Worm (Caenorhabditis elegans) whole organism, L4 larva: ENCODE results near the gene W01G7.4.

Source experiments
- F26F4.8 ChIP-seq: fragments of 200-800 bp; sonication (Bioruptor generic); conservative IDR thresholded peaks from 2 replicates; pipeline ENCODE4 v1.3.6; 2022; ENCODE audit warnings: missing genetic modification characterization, missing compliant biosample characterization
- F44E2.7 ChIP-seq: fragments of 200-800 bp; sonication (Bioruptor generic); IDR thresholded peaks from 2 replicates; pipeline ENCODE4 v2.1.2; 2022; ENCODE audit warnings: missing genetic modification characterization, missing compliant biosample characterization
- Y48G9A.11 ChIP-seq: fragments of 200-800 bp; sonication (Bioruptor generic); IDR thresholded peaks from 2 replicates; pipeline ENCODE4 v1.3.6; 2022; ENCODE audit warnings: missing genetic modification reagents, missing genetic modification characterization, missing compliant biosample characterization
- Y5F2A.4 ChIP-seq: fragments of 200-800 bp; sonication (Bioruptor generic); optimal IDR thresholded peaks from 2 replicates; lab custom pipeline; 2018; ENCODE audit warnings: mild to moderate bottlenecking, missing genetic modification characterization, missing compliant biosample characterization
- Y75B8A.6 ChIP-seq: fragments of 200-800 bp; sonication (Bioruptor generic); IDR thresholded peaks from 2 replicates; pipeline ENCODE4 v1.3.6; 2022; ENCODE audit warnings: missing genetic modification reagents, missing genetic modification characterization, missing compliant biosample characterization
- aly-2 ChIP-seq: sonication (generic microtip); optimal IDR thresholded peaks from 2 replicates; lab custom pipeline; 2018; ENCODE audit warnings: missing biosample characterization, missing genetic modification characterization
- attf-4 ChIP-seq: sonication (generic microtip); optimal IDR thresholded peaks from 3 replicates; lab custom pipeline; 2017; ENCODE audit warnings: missing biosample characterization, missing genetic modification characterization
- ceh-32 ChIP-seq: sonication (generic microtip); optimal IDR thresholded peaks from 2 replicates; lab custom pipeline; 2016; ENCODE audit warnings: mild to moderate bottlenecking, missing genetic modification characterization, missing compliant biosample characterization; ENCODE audit not compliant: poor library complexity
- ceh-44 ChIP-seq: fragments of 200-800 bp; sonication (Bioruptor generic); IDR thresholded peaks from 2 replicates; pipeline ENCODE4 v1.3.6; 2022; ENCODE audit warnings: missing genetic modification reagents, missing genetic modification characterization, missing compliant biosample characterization
- ceh-62 ChIP-seq: sonication (generic microtip); optimal IDR thresholded peaks from 2 replicates; lab custom pipeline; 2017; ENCODE audit warnings: missing biosample characterization, missing genetic modification characterization
- ces-1 ChIP-seq: fragments of 150-350 bp; sonication (generic microtip); optimal IDR thresholded peaks from 4 replicates; lab custom pipeline; 2014; ENCODE audit warnings: missing biosample characterization, missing genetic modification reagents, missing genetic modification characterization
- ctbp-1 ChIP-seq: fragments of 200-800 bp; sonication (Bioruptor generic); IDR thresholded peaks from 2 replicates; pipeline ENCODE4 v1.3.6; 2022; ENCODE audit warnings: missing genetic modification reagents, missing genetic modification characterization, missing compliant biosample characterization
- daf-16 ChIP-seq, 3 experiments: sonication (generic microtip); optimal IDR thresholded peaks; 2 replicates each; lab custom pipeline; 2016 to 2017; ENCODE audit warnings: missing genetic modification characterization in 3 of 3, missing genetic modification reagents in 3 of 3, mild to moderate bottlenecking in 2 of 3, missing compliant biosample characterization in 2 of 3, missing biosample characterization in 1 of 3, moderate library complexity in 1 of 3
- daf-19 ChIP-seq: fragments of 200-800 bp; sonication (Bioruptor generic); conservative IDR thresholded peaks from 2 replicates; pipeline ENCODE4 v1.3.6; 2022; ENCODE audit warnings: missing genetic modification characterization, missing compliant biosample characterization
- dmd-6 ChIP-seq: fragments of 200-800 bp; sonication (Bioruptor generic); IDR thresholded peaks from 2 replicates; pipeline ENCODE4 v1.3.6; 2022; ENCODE audit warnings: missing genetic modification reagents, missing genetic modification characterization, missing compliant biosample characterization
- dmd-8 ChIP-seq: fragments of 200-800 bp; sonication (Bioruptor generic); IDR thresholded peaks from 2 replicates; pipeline ENCODE4 v1.3.6; 2022; ENCODE audit warnings: missing genetic modification characterization, missing compliant biosample characterization
- dpl-1 ChIP-seq: fragments of 150-350 bp; optimal IDR thresholded peaks from 2 replicates; lab custom pipeline; 2014; ENCODE audit warnings: missing biosample characterization, missing genetic modification reagents, missing genetic modification characterization
- egl-43 ChIP-seq: fragments of 200-800 bp; sonication (Bioruptor generic); IDR thresholded peaks from 2 replicates; pipeline ENCODE4 v1.3.6; 2022; ENCODE audit warnings: missing genetic modification reagents, missing genetic modification characterization, missing compliant biosample characterization
- fkh-10 ChIP-seq: fragments of 150-350 bp; optimal IDR thresholded peaks from 2 replicates; lab custom pipeline; 2014; ENCODE audit warnings: missing biosample characterization, missing genetic modification reagents, missing genetic modification characterization
- fos-1 ChIP-seq: fragments of 150-350 bp; optimal IDR thresholded peaks from 2 replicates; lab custom pipeline; 2014; ENCODE audit warnings: missing biosample characterization, missing genetic modification characterization
- gei-8 ChIP-seq: fragments of 200-800 bp; sonication (Bioruptor generic); optimal IDR thresholded peaks from 2 replicates; lab custom pipeline; 2018; ENCODE audit warnings: mild to moderate bottlenecking, missing genetic modification characterization, missing compliant biosample characterization
- hlh-11 ChIP-seq: fragments of 200-800 bp; sonication (Bioruptor generic); optimal IDR thresholded peaks from 2 replicates; lab custom pipeline; 2018; ENCODE audit warnings: mild to moderate bottlenecking, missing genetic modification characterization, missing compliant biosample characterization
- hmg-1.1 ChIP-seq: fragments of 200-800 bp; sonication (Bioruptor generic); IDR thresholded peaks from 2 replicates; pipeline ENCODE4 v1.3.6; 2022; ENCODE audit warnings: missing genetic modification reagents, missing genetic modification characterization, missing compliant biosample characterization
- lim-7 ChIP-seq: fragments of 200-800 bp; sonication (Bioruptor generic); IDR thresholded peaks from 2 replicates; pipeline ENCODE4 v1.3.6; 2022; ENCODE audit warnings: missing genetic modification characterization, missing compliant biosample characterization
- lin-1 ChIP-seq: fragments of 200-800 bp; sonication (Bioruptor generic); IDR thresholded peaks from 2 replicates; pipeline ENCODE4 v1.3.6; 2022; ENCODE audit warnings: missing genetic modification reagents, missing genetic modification characterization, missing compliant biosample characterization
- lir-3 ChIP-seq: sonication (generic microtip); optimal IDR thresholded peaks from 2 replicates; lab custom pipeline; 2016; ENCODE audit warnings: mild to moderate bottlenecking, missing genetic modification characterization, missing compliant biosample characterization
- lsy-2 ChIP-seq, 2 experiments: fragments of 150-350 bp in 1 of 2; sonication (generic microtip) in 1 of 2; optimal IDR thresholded peaks; 2 replicates each; lab custom pipeline; 2014 to 2017; ENCODE audit warnings: missing biosample characterization in 2 of 2, missing genetic modification characterization in 2 of 2
- madf-5 ChIP-seq, 2 experiments: fragments of 200-800 bp; sonication (Bioruptor generic); IDR thresholded peaks; 2 replicates each; pipeline ENCODE4 v1.3.6; 2022; ENCODE audit warnings: missing compliant biosample characterization in 2 of 2, missing genetic modification characterization in 2 of 2
- madf-9 ChIP-seq: fragments of 200-800 bp; sonication (Bioruptor generic); conservative IDR thresholded peaks from 2 replicates; pipeline ENCODE4 v1.3.6; 2022; ENCODE audit warnings: missing genetic modification reagents, missing genetic modification characterization, missing compliant biosample characterization
- mdt-29 ChIP-seq: fragments of 200-800 bp; sonication (Bioruptor generic); IDR thresholded peaks from 2 replicates; pipeline ENCODE4 v1.3.6; 2022; ENCODE audit warnings: missing genetic modification reagents, missing genetic modification characterization, missing compliant biosample characterization
- mes-2 ChIP-seq: sonication (generic microtip); optimal IDR thresholded peaks from 2 replicates; lab custom pipeline; 2016; ENCODE audit warnings: missing genotype, mild to moderate bottlenecking, missing genetic modification characterization, missing compliant biosample characterization; ENCODE audit not compliant: poor library complexity, severe bottlenecking
- nhr-10 ChIP-seq: fragments of 150-350 bp; optimal IDR thresholded peaks from 2 replicates; lab custom pipeline; 2014; ENCODE audit warnings: missing biosample characterization, missing genetic modification characterization
- nhr-102 ChIP-seq: sonication (generic microtip); optimal IDR thresholded peaks from 2 replicates; lab custom pipeline; 2016; ENCODE audit warnings: mild to moderate bottlenecking, missing genetic modification characterization, moderate library complexity, missing compliant biosample characterization
- nhr-11 ChIP-seq: fragments of 150-350 bp; optimal IDR thresholded peaks from 2 replicates; lab custom pipeline; 2014; ENCODE audit warnings: missing biosample characterization, missing genetic modification characterization
- nhr-111 ChIP-seq: fragments of 200-800 bp; sonication (Bioruptor generic); optimal IDR thresholded peaks from 2 replicates; lab custom pipeline; 2018; ENCODE audit warnings: mild to moderate bottlenecking, missing genetic modification characterization, missing compliant biosample characterization
- nhr-25 ChIP-seq: sonication (generic microtip); optimal IDR thresholded peaks from 2 replicates; lab custom pipeline; 2017; ENCODE audit warnings: missing genetic modification characterization, mild to moderate bottlenecking, missing compliant biosample characterization, antibody characterized with exemption, moderate library complexity, borderline replicate concordance; ENCODE audit not compliant: insufficient read depth
- nhr-42 ChIP-seq: fragments of 200-800 bp; sonication (Bioruptor generic); IDR thresholded peaks from 2 replicates; pipeline ENCODE4 v1.3.6; 2022; ENCODE audit warnings: missing genetic modification characterization, missing compliant biosample characterization
- nhr-48 ChIP-seq: sonication (generic microtip); optimal IDR thresholded peaks from 2 replicates; lab custom pipeline; 2016; ENCODE audit warnings: mild to moderate bottlenecking, missing genetic modification characterization, missing compliant biosample characterization
- nhr-6 ChIP-seq: fragments of 150-350 bp; optimal IDR thresholded peaks from 2 replicates; lab custom pipeline; 2014; ENCODE audit warnings: missing biosample characterization, missing genetic modification characterization
- php-3 ChIP-seq: fragments of 200-800 bp; sonication (Bioruptor generic); IDR thresholded peaks from 2 replicates; pipeline ENCODE4 v1.3.6; 2022; ENCODE audit warnings: missing genetic modification reagents, missing genetic modification characterization, missing compliant biosample characterization
- pqm-1 ChIP-seq: sonication (generic microtip); optimal IDR thresholded peaks from 2 replicates; lab custom pipeline; 2017; ENCODE audit warnings: missing biosample characterization, missing genetic modification characterization
- snpc-4 ChIP-seq: fragments of 150-350 bp; optimal IDR thresholded peaks from 2 replicates; lab custom pipeline; 2014; ENCODE audit warnings: missing biosample characterization, missing genetic modification characterization
- spr-1 ChIP-seq: sonication (generic microtip); optimal IDR thresholded peaks from 2 replicates; lab custom pipeline; 2016; ENCODE audit warnings: mild to moderate bottlenecking, missing genetic modification characterization, missing compliant biosample characterization
- tra-1 ChIP-seq: fragments of 200-800 bp; sonication (Bioruptor generic); IDR thresholded peaks from 2 replicates; pipeline ENCODE4 v1.3.6; 2022; ENCODE audit warnings: missing genetic modification reagents, missing genetic modification characterization, missing compliant biosample characterization
- unc-39 ChIP-seq: sonication (generic microtip); optimal IDR thresholded peaks from 2 replicates; lab custom pipeline; 2017; ENCODE audit warnings: missing biosample characterization, missing genetic modification characterization
- vab-7 ChIP-seq: fragments of 200-800 bp; sonication (Bioruptor generic); IDR thresholded peaks from 2 replicates; pipeline ENCODE4 v1.3.6; 2022; ENCODE audit warnings: missing genetic modification reagents, missing genetic modification characterization, missing compliant biosample characterization
- zfp-2 ChIP-seq: sonication (generic microtip); optimal IDR thresholded peaks from 2 replicates; lab custom pipeline; 2016; ENCODE audit warnings: mild to moderate bottlenecking, missing genetic modification characterization, missing compliant biosample characterization
- zfp-3 ChIP-seq: fragments of 200-800 bp; sonication (Bioruptor generic); conservative IDR thresholded peaks from 2 replicates; pipeline ENCODE4 v1.3.6; 2022; ENCODE audit warnings: missing genetic modification reagents, missing genetic modification characterization, missing compliant biosample characterization
- zip-11 ChIP-seq: fragments of 200-800 bp; sonication (Bioruptor generic); IDR thresholded peaks from 2 replicates; pipeline ENCODE4 v1.3.6; 2022; ENCODE audit warnings: missing genetic modification characterization, missing compliant biosample characterization
- ztf-7 ChIP-seq: fragments of 150-350 bp; optimal IDR thresholded peaks from 2 replicates; lab custom pipeline; 2014; ENCODE audit warnings: missing biosample characterization, missing genetic modification characterization

Gene W01G7.4

DNA sequence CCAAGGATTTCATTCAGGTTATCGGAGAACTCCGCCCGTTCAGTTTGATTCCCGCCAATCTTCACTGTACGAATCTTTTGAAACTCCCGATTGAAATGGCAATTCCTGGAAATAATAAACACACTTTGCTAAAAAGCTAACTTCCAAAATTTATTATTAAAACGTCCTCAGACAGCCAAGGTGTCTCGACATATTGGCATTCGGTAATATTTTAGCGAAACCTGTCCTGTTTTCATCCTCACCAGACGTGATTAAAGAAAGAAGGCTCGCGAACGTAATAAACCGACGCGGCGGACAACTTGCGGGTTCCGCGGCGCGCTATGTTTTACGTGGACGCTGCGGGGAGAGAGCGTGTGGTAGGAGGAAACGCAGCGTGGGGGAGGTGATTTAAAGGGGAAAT lies 42.3 kb upstream of the W01G7.4 start (continued):
- TF ChIP-seq madf-9 (0 out of 2 replicates have a peak, but pooled peaks have one; percentile 28), php-3 (GFP tag; lab: Robert Waterston, UW) (peak; percentile 69; the same call in 1 of the 2 replicates), fkh-10 (GFP tag; lab: Kevin White, UChicago) (no peak), hmg-1.1 (peak; percentile 81), nhr-11 (tag; lab: Kevin White, UChicago) (peak; percentile 15), lin-1 (GFP tag; lab: Robert Waterston, UW) (peak; percentile 53; the same call in 1 of the 2 replicates), nhr-25 (tag; lab: Kevin White, UChicago) (peak; percentile 65), ztf-7 (tag; lab: Kevin White, UChicago) (peak; percentile 75), zfp-3 (peak; percentile 64; the same call in 1 of the 2 replicates), zip-11 (GFP tag; lab: Robert Waterston, UW) (no peak), pqm-1 (tag; lab: Kevin White, UChicago) (peak; percentile 40), ctbp-1 (GFP tag; lab: Robert Waterston, UW) (peak; percentile 71), attf-4 (tag; lab: Kevin White, UChicago) (no peak), mes-2 (tag; lab: Kevin White, UChicago) (peak; percentile 73), egl-43 (GFP tag; lab: Robert Waterston, UW) (peak; percentile 81; the same call in 1 of the 2 replicates), dmd-6 (GFP tag; lab: Robert Waterston, UW) (peak; percentile 78), gei-8 (GFP tag; lab: Kevin White, UChicago) (peak; percentile 45), mdt-29 (GFP tag; lab: Robert Waterston, UW) (peak; percentile 79; the same call in 1 of the 2 replicates), ceh-32 (tag; lab: Kevin White, UChicago) (no peak), spr-1 (tag; lab: Kevin White, UChicago) (peak; percentile 80), nhr-10 (tag; lab: Kevin White, UChicago) (no peak), F44E2.7 (GFP tag; lab: Robert Waterston, UW) (no peak), nhr-102 (tag; lab: Kevin White, UChicago) (peak; percentile 78), fos-1 (no peak), dmd-8 (no peak), nhr-48 (tag; lab: Kevin White, UChicago) (peak; percentile 74), zfp-2 (tag; lab: Kevin White, UChicago) (no peak), lsy-2 (tag; optimal IDR thresholded peaks at IDR 0.05; lab: Kevin White, UChicago) (peak in 1 of 2 experiments; percentile 80), Y48G9A.11 (peak; percentile 70), daf-19 (no peak), nhr-6 (peak; percentile 37), lim-7 (GFP tag; lab: Robert Waterston, UW) (0 out of 2 replicates have a peak, but pooled peaks have one; percentile 28), vab-7 (GFP tag; lab: Robert Waterston, UW) (peak; percentile 44; the same call in 1 of the 2 replicates), snpc-4 (tag; lab: Kevin White, UChicago) (peak; percentile 98), nhr-111 (peak; percentile 19), daf-16 (GFP tag; optimal IDR thresholded peaks at IDR 0.05; lab: Kevin White, UChicago) (peak; percentile 65 to 68), daf-16 (tag; optimal IDR thresholded peaks at IDR 0.05; lab: Kevin White, UChicago) (peak; percentile 88), Y5F2A.4 (GFP tag; lab: Kevin White, UChicago) (peak; percentile 44), madf-5 (GFP tag; IDR thresholded peaks at IDR 0.05; lab: Robert Waterston, UW) (no peak), unc-39 (tag; lab: Kevin White, UChicago) (no peak), Y75B8A.6 (GFP tag; lab: Robert Waterston, UW) (no peak), tra-1 (GFP tag; lab: Robert Waterston, UW) (peak; percentile 8; the same call in 1 of the 2 replicates), ceh-62 (tag; lab: Kevin White, UChicago) (no peak), aly-2 (tag; lab: Kevin White, UChicago) (no peak), nhr-42 (GFP tag; lab: Robert Waterston, UW) (peak; percentile 89; the same call in 1 of the 2 replicates), dpl-1 (GFP tag; lab: Kevin White, UChicago) (peak; percentile 63), ceh-44 (GFP tag; lab: Robert Waterston, UW) (no peak), lir-3 (tag; lab: Kevin White, UChicago) (peak; percentile 35), hlh-11 (tag; lab: Kevin White, UChicago) (peak; percentile 84), F26F4.8 (GFP tag; lab: Robert Waterston, UW) (no peak), ces-1 (no peak)
